Worm (Caenorhabditis elegans): ENCODE measurements around the gene ins-7.

ce11 chrIV:9725468-9725985 lies 42.9 kb upstream of the ins-7 start:
- TF ChIP-seq nhr-28 (tag; optimal IDR thresholded peaks at IDR 0.05) (no peak), ces-1 (GFP tag; optimal IDR thresholded peaks at IDR 0.05) (no peak), blmp-1 (tag; optimal IDR thresholded peaks at IDR 0.05) (no peak), nhr-76 (tag; optimal IDR thresholded peaks at IDR 0.05) (no peak), unc-39 (tag; optimal IDR thresholded peaks at IDR 0.05) (no peak)
